Worm (Caenorhabditis elegans) whole organism, L2 larva: ENCODE data around the gene ekl-6.
A peak's percentile ranks its signal among the peaks of the same experiment; 100 is the strongest.

ENCODE experiments used
- F13H6.1 ChIP-seq: sonication (generic microtip); optimal IDR thresholded peaks from 2 replicates; lab custom pipeline; 2016; ENCODE audit warnings: missing genetic modification characterization, missing compliant biosample characterization
- aly-2 ChIP-seq: fragments of 150-350 bp; optimal IDR thresholded peaks from 2 replicates; lab custom pipeline; 2014; ENCODE audit warnings: missing biosample characterization, missing genetic modification characterization
- ama-1 ChIP-seq: fragments of 150-350 bp; optimal IDR thresholded peaks from 2 replicates; lab custom pipeline; 2018; ENCODE audit warnings: inconsistent platforms
- egl-27 ChIP-seq: sonication (generic microtip); optimal IDR thresholded peaks from 3 replicates; lab custom pipeline; 2017; ENCODE audit warnings: missing biosample characterization, missing genetic modification reagents, missing genetic modification characterization
- fos-1 ChIP-seq: fragments of 150-350 bp; optimal IDR thresholded peaks from 2 replicates; lab custom pipeline; 2014; ENCODE audit warnings: missing biosample characterization, missing genetic modification characterization
- gmeb-1 ChIP-seq: fragments of 150-350 bp; optimal IDR thresholded peaks from 2 replicates; lab custom pipeline; 2014; ENCODE audit warnings: missing biosample characterization, missing genetic modification characterization
- lin-13 ChIP-seq: fragments of 150-350 bp; optimal IDR thresholded peaks from 2 replicates; lab custom pipeline; 2014; ENCODE audit warnings: missing biosample characterization, missing genetic modification reagents, missing genetic modification characterization
- lin-39 ChIP-seq: fragments of 150-350 bp; optimal IDR thresholded peaks from 2 replicates; lab custom pipeline; 2014; ENCODE audit warnings: missing biosample characterization, missing genetic modification reagents, missing genetic modification characterization
- nhr-10 ChIP-seq: sonication (generic microtip); optimal IDR thresholded peaks from 2 replicates; lab custom pipeline; 2017; ENCODE audit warnings: missing biosample characterization, missing genetic modification characterization
- nhr-12 ChIP-seq: fragments of 150-350 bp; optimal IDR thresholded peaks from 2 replicates; lab custom pipeline; 2014; ENCODE audit warnings: missing biosample characterization, missing genetic modification characterization
- unc-39 ChIP-seq: fragments of 150-350 bp; optimal IDR thresholded peaks from 2 replicates; lab custom pipeline; 2014; ENCODE audit warnings: missing biosample characterization, missing genetic modification characterization
- unc-62 ChIP-seq: fragments of 150-350 bp; optimal IDR thresholded peaks from 2 replicates; lab custom pipeline; 2014; ENCODE audit warnings: missing biosample characterization, missing genetic modification reagents, missing genetic modification characterization
- zag-1 ChIP-seq: fragments of 150-350 bp; optimal IDR thresholded peaks from 2 replicates; lab custom pipeline; 2014; ENCODE audit warnings: missing biosample characterization, missing genetic modification characterization

DNA sequence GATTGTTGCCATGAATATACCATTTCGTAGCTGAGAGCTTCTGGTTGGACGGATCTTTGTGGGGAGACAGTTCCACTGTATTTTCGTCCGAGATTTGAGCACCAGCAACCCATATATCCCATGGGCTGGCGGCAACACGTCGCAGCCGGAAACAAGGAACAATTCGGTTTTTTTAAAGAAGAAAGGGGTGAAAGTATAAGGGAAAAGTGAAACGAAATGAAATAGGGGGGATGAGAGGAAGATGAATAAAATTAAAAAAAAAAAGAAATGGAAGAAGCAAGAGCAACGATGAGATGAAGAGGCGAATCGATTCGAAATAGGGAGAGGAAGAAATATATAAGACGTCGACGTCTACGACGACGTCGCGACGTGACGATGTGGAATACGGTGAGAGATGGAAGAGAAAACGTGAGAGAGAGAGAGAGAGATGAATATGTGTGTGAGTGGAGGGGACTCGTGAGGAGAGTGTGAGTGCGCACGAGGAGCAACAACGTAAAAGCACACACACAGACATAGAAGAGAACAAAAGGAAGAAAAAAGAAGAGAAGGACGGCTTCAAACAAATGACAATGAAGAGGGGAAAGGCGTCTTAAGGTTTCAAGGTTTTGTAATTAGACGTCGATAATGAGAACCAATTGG is 47.7 kb upstream of the ekl-6 start, which contains the start of gene rgs-1:
- TF ChIP-seq unc-39 (tag; lab: Kevin White, UChicago), result no peak
- TF ChIP-seq egl-27 (tag; lab: Kevin White, UChicago), result no peak
- TF ChIP-seq nhr-12 (tag; lab: Kevin White, UChicago), result no peak
- peak; percentile 9 for TF ChIP-seq fos-1 (tag; lab: Kevin White, UChicago)
- no peak for TF ChIP-seq aly-2 (tag; lab: Kevin White, UChicago)
- TF ChIP-seq ama-1, result no peak
- no peak for TF ChIP-seq lin-39
- TF ChIP-seq lin-13 (GFP tag; lab: Kevin White, UChicago), result peak; percentile 33
- no peak for TF ChIP-seq F13H6.1 (tag; lab: Kevin White, UChicago)
- no peak for TF ChIP-seq unc-62 (GFP tag; lab: Kevin White, UChicago)
- no peak for TF ChIP-seq gmeb-1 (tag; lab: Kevin White, UChicago)
- no peak for TF ChIP-seq nhr-10 (tag; lab: Kevin White, UChicago)
- peak; percentile 42 for TF ChIP-seq zag-1 (tag; lab: Kevin White, UChicago)
